Fruit fly (Drosophila melanogaster) whole organism, embryonic: Measurements from ENCODE around the gene NELF-B.

Source experiments
- Abd-B ChIP-seq: fragments of 200-800 bp; sonication (Bioruptor generic); optimal IDR thresholded peaks from 2 replicates; lab custom pipeline; 2018; ENCODE audit warnings: missing biosample characterization, mild to moderate bottlenecking, missing genetic modification characterization, moderate library complexity
- Ada2b ChIP-seq: fragments of 200-800 bp; sonication (Bioruptor generic); IDR thresholded peaks from 2 replicates; pipeline ENCODE4 v1.3.6; 2022; ENCODE audit warnings: missing biosample characterization, missing genetic modification characterization
- B-H2 ChIP-seq: fragments of 200-800 bp; sonication (Bioruptor generic); optimal IDR thresholded peaks from 2 replicates; lab custom pipeline; 2018; ENCODE audit warnings: missing biosample characterization, mild to moderate bottlenecking, missing genetic modification characterization
- Bgb ChIP-seq: fragments of 200-800 bp; sonication (Bioruptor generic); IDR thresholded peaks from 2 replicates; pipeline ENCODE4 v1.3.6; 2022; ENCODE audit warnings: missing biosample characterization, missing genetic modification characterization; ENCODE audit not compliant: partially characterized antibody
- CG11085 ChIP-seq: fragments of 200-800 bp; sonication (Bioruptor generic); IDR thresholded peaks from 2 replicates; pipeline ENCODE4 v1.3.6; 2022; ENCODE audit warnings: missing biosample characterization, missing genetic modification characterization
- CG11696 ChIP-seq: fragments of 200-800 bp; sonication (Bioruptor generic); IDR thresholded peaks from 2 replicates; pipeline ENCODE4 v1.3.6; 2022; ENCODE audit warnings: missing biosample characterization, missing genetic modification characterization
- CG12659 ChIP-seq: fragments of 200-800 bp; sonication (Bioruptor generic); optimal IDR thresholded peaks from 3 replicates; lab custom pipeline; 2017; ENCODE audit warnings: mild to moderate bottlenecking, missing biosample characterization, missing genetic modification reagents, missing genetic modification characterization
- CG13296 ChIP-seq: fragments of 200-800 bp; sonication (Bioruptor generic); optimal IDR thresholded peaks from 3 replicates; lab custom pipeline; 2018; ENCODE audit warnings: missing biosample characterization, mild to moderate bottlenecking, missing genetic modification characterization
- CG15269 ChIP-seq: fragments of 200-800 bp; sonication (Bioruptor generic); optimal IDR thresholded peaks from 2 replicates; lab custom pipeline; 2018; ENCODE audit warnings: missing biosample characterization, mild to moderate bottlenecking, missing genetic modification characterization, moderate library complexity
- CG15601 ChIP-seq: fragments of 200-800 bp; sonication (Bioruptor generic); optimal IDR thresholded peaks from 3 replicates; lab custom pipeline; 2019; ENCODE audit warnings: missing biosample characterization, mild to moderate bottlenecking, missing genetic modification characterization, moderate library complexity
- CG1647 ChIP-seq: fragments of 200-800 bp; sonication (Bioruptor generic); optimal IDR thresholded peaks from 3 replicates; lab custom pipeline; 2016; ENCODE audit warnings: missing biosample characterization, missing genetic modification characterization
- CG16779 ChIP-seq: fragments of 200-800 bp; sonication (Bioruptor generic); IDR thresholded peaks from 2 replicates; pipeline ENCODE4 v1.3.6; 2022; ENCODE audit warnings: missing biosample characterization, missing genetic modification characterization
- CG16863 ChIP-seq: fragments of 200-800 bp; sonication (Bioruptor generic); optimal IDR thresholded peaks from 3 replicates; lab custom pipeline; 2016; ENCODE audit warnings: missing biosample characterization, missing genetic modification characterization
- CG2120 ChIP-seq: fragments of 200-800 bp; sonication (Bioruptor generic); optimal IDR thresholded peaks from 3 replicates; lab custom pipeline; 2016; ENCODE audit warnings: missing biosample characterization, missing genetic modification characterization
- CG2199 ChIP-seq: fragments of 200-800 bp; sonication (Bioruptor generic); IDR thresholded peaks from 3 replicates; pipeline ENCODE4 v1.3.6; 2022; ENCODE audit warnings: missing biosample characterization, missing genetic modification characterization
- CG34224 ChIP-seq: fragments of 200-800 bp; sonication (Bioruptor generic); IDR thresholded peaks from 3 replicates; pipeline ENCODE4 v1.3.6; 2022; ENCODE audit warnings: missing biosample characterization, missing genetic modification characterization; ENCODE audit not compliant: partially characterized antibody
- CG5245 ChIP-seq: fragments of 200-800 bp; sonication (Bioruptor generic); optimal IDR thresholded peaks from 3 replicates; lab custom pipeline; 2016; ENCODE audit warnings: missing biosample characterization, missing genetic modification characterization
- CG6813 ChIP-seq: fragments of 200-800 bp; sonication (Bioruptor generic); optimal IDR thresholded peaks from 2 replicates; lab custom pipeline; 2017; ENCODE audit warnings: missing biosample characterization, missing genetic modification characterization, mild to moderate bottlenecking, moderate library complexity, missing genetic modification reagents
- CG7987 ChIP-seq: fragments of 200-800 bp; sonication (Bioruptor generic); optimal IDR thresholded peaks from 2 replicates; lab custom pipeline; 2018; ENCODE audit warnings: missing biosample characterization, mild to moderate bottlenecking, missing genetic modification characterization, moderate library complexity
- CG8359 ChIP-seq: fragments of 200-800 bp; sonication (Bioruptor generic); optimal IDR thresholded peaks from 2 replicates; lab custom pipeline; 2017; ENCODE audit warnings: missing biosample characterization, mild to moderate bottlenecking, missing genetic modification characterization, borderline replicate concordance
- CG8388 ChIP-seq: fragments of 200-800 bp; sonication (Bioruptor generic); optimal IDR thresholded peaks from 2 replicates; lab custom pipeline; 2019; ENCODE audit warnings: missing biosample characterization, mild to moderate bottlenecking, missing genetic modification characterization, moderate library complexity
- CG8924 ChIP-seq: fragments of 200-800 bp; optimal IDR thresholded peaks from 3 replicates; lab custom pipeline; 2019; ENCODE audit warnings: missing biosample characterization, mild to moderate bottlenecking, missing genetic modification characterization, moderate library complexity
- CG9817 ChIP-seq: fragments of 200-800 bp; sonication (Bioruptor generic); optimal IDR thresholded peaks from 2 replicates; lab custom pipeline; 2018; ENCODE audit warnings: missing biosample characterization, mild to moderate bottlenecking, missing genetic modification characterization, moderate library complexity
- CG9876 ChIP-seq: fragments of 200-800 bp; sonication (Bioruptor generic); optimal IDR thresholded peaks from 2 replicates; lab custom pipeline; 2016; ENCODE audit warnings: missing biosample characterization, missing genetic modification characterization
- HLH3B ChIP-seq: fragments of 200-800 bp; sonication (Bioruptor generic); IDR thresholded peaks from 2 replicates; pipeline ENCODE4 v1.3.6; 2022; ENCODE audit warnings: missing biosample characterization, missing genetic modification characterization
- Lpt ChIP-seq: fragments of >200 bp; optimal IDR thresholded peaks from 2 replicates; lab custom pipeline; 2018; ENCODE audit warnings: missing biosample characterization, missing genetic modification characterization
- MBD-R2 ChIP-seq: fragments of 200-800 bp; sonication (Bioruptor generic); IDR thresholded peaks from 2 replicates; pipeline ENCODE4 v1.3.6; 2022; ENCODE audit warnings: missing biosample characterization, missing genetic modification characterization
- NFAT ChIP-seq: fragments of 200-800 bp; sonication (Bioruptor generic); IDR thresholded peaks from 2 replicates; pipeline ENCODE4 v1.3.6; 2022; ENCODE audit warnings: missing biosample characterization, missing genetic modification characterization
- NfI ChIP-seq: fragments of 200-800 bp; sonication (Bioruptor generic); optimal IDR thresholded peaks from 3 replicates; lab custom pipeline; 2018; ENCODE audit warnings: missing biosample characterization, mild to moderate bottlenecking, missing genetic modification characterization, moderate library complexity
- Optix ChIP-seq: fragments of 200-800 bp; sonication (Bioruptor generic); IDR thresholded peaks from 3 replicates; pipeline ENCODE4 v1.3.6; 2022; ENCODE audit warnings: missing biosample characterization, missing genetic modification characterization
- TFAM ChIP-seq: fragments of 200-800 bp; sonication (Bioruptor generic); optimal IDR thresholded peaks from 2 replicates; lab custom pipeline; 2017; ENCODE audit warnings: missing biosample characterization, missing genetic modification characterization, inconsistent platforms
- Trl ChIP-seq, 3 experiments: fragments of >200 bp in 2 of 3; fragments of 200-800 bp in 1 of 3; sonication (Bioruptor generic) in 1 of 3; optimal IDR thresholded peaks; 2 replicates in 1 of 3; 3 replicates in 2 of 3; lab custom pipeline; 2016 to 2017; ENCODE audit warnings: missing biosample characterization in 1 of 3, missing genetic modification characterization in 1 of 3
- Xbp1 ChIP-seq: fragments of 200-800 bp; sonication (Bioruptor generic); optimal IDR thresholded peaks from 3 replicates; lab custom pipeline; 2016; ENCODE audit warnings: missing biosample characterization, mild to moderate bottlenecking, missing genetic modification characterization
- ato ChIP-seq: fragments of 200-800 bp; sonication (Bioruptor generic); IDR thresholded peaks from 2 replicates; pipeline ENCODE4 v1.3.6; 2022; ENCODE audit warnings: missing biosample characterization, missing genetic modification characterization; ENCODE audit not compliant: partially characterized antibody
- bowl ChIP-seq: fragments of 200-800 bp; sonication (Bioruptor generic); IDR thresholded peaks from 2 replicates; pipeline ENCODE4 v1.3.6; 2022; ENCODE audit warnings: missing biosample characterization, missing genetic modification characterization
- da ChIP-seq: fragments of 200-800 bp; sonication (Bioruptor generic); optimal IDR thresholded peaks from 2 replicates; lab custom pipeline; 2016; ENCODE audit warnings: missing biosample characterization, missing genetic modification characterization
- disco-r ChIP-seq: fragments of 200-800 bp; sonication (Bioruptor generic); optimal IDR thresholded peaks from 2 replicates; lab custom pipeline; 2016; ENCODE audit warnings: missing biosample characterization, missing genetic modification characterization
- exex ChIP-seq: fragments of 200-800 bp; sonication (Bioruptor generic); optimal IDR thresholded peaks from 4 replicates; lab custom pipeline; 2018; ENCODE audit warnings: missing biosample characterization, mild to moderate bottlenecking, missing genetic modification characterization, moderate library complexity
- fd96Cb ChIP-seq: fragments of 200-800 bp; sonication (Bioruptor generic); optimal IDR thresholded peaks from 2 replicates; lab custom pipeline; 2018; ENCODE audit warnings: missing biosample characterization, mild to moderate bottlenecking, missing genetic modification characterization, moderate library complexity
- gcm ChIP-seq: fragments of 200-800 bp; sonication (Bioruptor generic); optimal IDR thresholded peaks from 2 replicates; lab custom pipeline; 2019; ENCODE audit warnings: missing biosample characterization, mild to moderate bottlenecking, missing genetic modification characterization, moderate library complexity
- kay ChIP-seq: fragments of 200-800 bp; sonication (Bioruptor generic); optimal IDR thresholded peaks from 2 replicates; lab custom pipeline; 2016; ENCODE audit warnings: missing biosample characterization, missing genetic modification characterization
- lola ChIP-seq, 3 experiments: fragments of >200 bp in 2 of 3; fragments of 200-800 bp in 1 of 3; sonication (Bioruptor generic) in 1 of 3; optimal IDR thresholded peaks; 2 replicates each; lab custom pipeline; 2017 to 2019; ENCODE audit warnings: missing biosample characterization in 3 of 3, missing genetic modification characterization in 3 of 3, mild to moderate bottlenecking in 1 of 3, moderate library complexity in 1 of 3
- oc ChIP-seq: fragments of 200-800 bp; sonication (Bioruptor generic); optimal IDR thresholded peaks from 2 replicates; lab custom pipeline; 2018; ENCODE audit warnings: missing biosample characterization, mild to moderate bottlenecking, missing genetic modification characterization, moderate library complexity
- pita ChIP-seq: fragments of 200-800 bp; sonication (Bioruptor generic); optimal IDR thresholded peaks from 2 replicates; lab custom pipeline; 2017; ENCODE audit warnings: missing biosample characterization, mild to moderate bottlenecking, missing genetic modification characterization
- pnt ChIP-seq: fragments of 200-800 bp; sonication (Bioruptor generic); optimal IDR thresholded peaks from 3 replicates; lab custom pipeline; 2016; ENCODE audit warnings: missing biosample characterization, missing genetic modification characterization
- tll ChIP-seq, 2 experiments: fragments of 200-800 bp in 1 of 2; fragments of >200 bp in 1 of 2; sonication (Bioruptor generic) in 1 of 2; optimal IDR thresholded peaks; 2 replicates each; lab custom pipeline; 2017 to 2019; ENCODE audit warnings: missing biosample characterization in 2 of 2, missing genetic modification characterization in 2 of 2, mild to moderate bottlenecking in 1 of 2, moderate library complexity in 1 of 2
- zen2 ChIP-seq: fragments of 200-800 bp; sonication (Bioruptor generic); IDR thresholded peaks from 3 replicates; pipeline ENCODE4 v1.3.6; 2022; ENCODE audit warnings: missing biosample characterization, missing genetic modification characterization; ENCODE audit not compliant: partially characterized antibody

The NELF-B gene

DNA sequence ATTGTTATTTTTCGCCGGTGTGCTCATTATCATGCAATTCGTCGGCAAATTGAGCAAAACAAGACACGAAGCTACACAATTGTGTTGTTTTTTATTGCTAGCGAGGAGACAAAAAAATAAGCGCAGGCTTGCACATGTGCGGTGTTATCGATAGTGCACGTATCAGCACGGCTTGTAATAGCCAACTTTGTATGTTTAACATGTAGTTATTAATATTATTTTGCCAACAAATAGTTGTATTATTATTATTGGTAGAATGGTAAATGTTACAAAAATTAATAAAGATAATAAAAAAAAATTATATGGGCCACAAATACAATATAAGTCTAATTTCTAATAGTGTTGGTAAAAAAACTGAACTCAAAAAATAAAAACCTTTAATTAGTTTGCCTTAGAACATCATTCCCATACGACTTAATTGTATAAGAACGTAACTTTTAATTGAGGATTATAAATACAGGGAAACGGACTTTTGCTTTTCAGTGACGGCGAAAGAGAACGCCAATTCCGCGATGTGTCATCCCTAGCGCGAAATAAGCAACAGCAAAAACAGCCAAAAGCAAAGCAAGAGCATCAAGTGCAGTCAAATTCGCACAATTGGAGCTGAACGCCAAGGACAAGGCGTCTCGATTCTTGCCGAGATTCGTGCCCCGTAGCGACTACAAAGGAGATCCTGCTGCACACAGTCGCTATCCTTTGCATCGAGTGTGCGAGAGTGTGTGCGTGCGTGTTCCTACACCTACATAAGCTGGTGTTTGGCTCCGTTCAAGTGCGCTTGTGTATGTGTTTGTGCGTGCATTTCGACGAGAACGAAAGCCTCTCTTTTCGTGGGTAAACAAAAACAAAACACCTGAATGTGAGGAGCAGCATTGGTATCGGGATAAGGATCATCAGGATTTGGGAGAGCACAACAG is at the start of gene NELF-B, which contains the start of gene CG12155 (continued):
- TF ChIP-seq CG16779 (GFP tag; lab: Robert Waterston, UW), result no peak
- no peak for TF ChIP-seq B-H2 (GFP tag; lab: Kevin White, UChicago)
- no peak for TF ChIP-seq disco-r (GFP tag; lab: Kevin White, UChicago)
- 0 out of 3 replicates have a peak, but pooled peaks have one; percentile 37 for TF ChIP-seq CG34224
- no peak for TF ChIP-seq da (GFP tag; lab: Kevin White, UChicago)
- no peak for TF ChIP-seq CG6813 (GFP tag; lab: Kevin White, UChicago)
- no peak for TF ChIP-seq Ada2b (GFP tag; lab: Robert Waterston, UW)
- no peak for TF ChIP-seq CG1647 (GFP tag; lab: Kevin White, UChicago)
- TF ChIP-seq CG8388 (GFP tag; lab: Kevin White, UChicago), result peak; percentile 30
- no peak for TF ChIP-seq CG5245 (GFP tag; lab: Kevin White, UChicago)
- no peak for TF ChIP-seq tll (GFP tag; optimal IDR thresholded peaks at IDR 0.05; lab: Kevin White, UChicago)
- TF ChIP-seq gcm (GFP tag; lab: Kevin White, UChicago), result no peak
- TF ChIP-seq Lpt (GFP tag; lab: Kevin White, UChicago), result no peak
- TF ChIP-seq kay (GFP tag; lab: Kevin White, UChicago), result no peak
- TF ChIP-seq pita (GFP tag; lab: Kevin White, UChicago), result no peak
- TF ChIP-seq Abd-B (GFP tag; lab: Kevin White, UChicago), result peak; percentile 70
- TF ChIP-seq exex (tag; lab: Kevin White, UChicago), result no peak
- no peak for TF ChIP-seq Trl (optimal IDR thresholded peaks at IDR 0.05; lab: Kevin White, UChicago)
- no peak for TF ChIP-seq Trl (GFP tag; optimal IDR thresholded peaks at IDR 0.05; lab: Kevin White, UChicago)
- TF ChIP-seq CG11696 (GFP tag; lab: Robert Waterston, UW), result no peak
- TF ChIP-seq CG16863, result no peak
- TF ChIP-seq Optix (GFP tag; lab: Robert Waterston, UW), result no peak
- peak; percentile 40; the same call in 1 of the 2 replicates for TF ChIP-seq Bgb (GFP tag; lab: Robert Waterston, UW)
- no peak for TF ChIP-seq CG7987
- peak; percentile 19 for TF ChIP-seq fd96Cb (tag; lab: Kevin White, UChicago)
- TF ChIP-seq TFAM (GFP tag; lab: Kevin White, UChicago), result no peak
- TF ChIP-seq bowl (GFP tag; lab: Robert Waterston, UW), result no peak
- no peak for TF ChIP-seq CG15269
- TF ChIP-seq NfI (GFP tag; lab: Kevin White, UChicago), result peak; percentile 11
- TF ChIP-seq HLH3B (GFP tag; lab: Robert Waterston, UW), result no peak; the same call in 1 of the 2 replicates
- TF ChIP-seq CG8359 (GFP tag; lab: Kevin White, UChicago), result no peak
- no peak for TF ChIP-seq oc
- no peak for TF ChIP-seq CG9876 (GFP tag; lab: Kevin White, UChicago)
- no peak for TF ChIP-seq zen2 (GFP tag; lab: Robert Waterston, UW)
- peak in 1 of 3 experiments; percentile 53 for TF ChIP-seq lola (GFP tag; optimal IDR thresholded peaks at IDR 0.05; lab: Kevin White, UChicago)
- TF ChIP-seq CG2199, result no peak
- TF ChIP-seq pnt (GFP tag; lab: Kevin White, UChicago), result peak; percentile 32
- peak; percentile 77 for TF ChIP-seq CG12659 (GFP tag; lab: Kevin White, UChicago)
- no peak for TF ChIP-seq CG11085 (GFP tag; lab: Robert Waterston, UW)
- TF ChIP-seq CG15601 (tag; lab: Kevin White, UChicago), result no peak
- TF ChIP-seq CG13296 (GFP tag; lab: Kevin White, UChicago), result no peak
- peak; percentile 71 for TF ChIP-seq Xbp1 (GFP tag; lab: Kevin White, UChicago)
- peak; percentile 49 for TF ChIP-seq CG2120
- TF ChIP-seq NFAT (GFP tag; lab: Robert Waterston, UW), result 0 out of 2 replicates have a peak, but pooled peaks have one; percentile 45
- no peak for TF ChIP-seq ato (GFP tag; lab: Robert Waterston, UW)
- peak; percentile 46 for TF ChIP-seq CG9817 (tag; lab: Kevin White, UChicago)
- TF ChIP-seq MBD-R2 (GFP tag; lab: Robert Waterston, UW), result peak; percentile 77
- peak; percentile 63 for TF ChIP-seq CG8924 (tag; lab: Kevin White, UChicago)
